Fruit fly (Drosophila melanogaster) whole organism, adult: ENCODE measurements around the gene CG32814.
A peak's percentile ranks its signal among the peaks of the same experiment; 100 is the strongest.

Experiments used
- CG7101 ChIP-seq: fragments of 200-800 bp; sonication (Bioruptor generic); optimal IDR thresholded peaks from 2 replicates; lab custom pipeline; 2018; ENCODE audit warnings: missing biosample characterization, mild to moderate bottlenecking, missing genetic modification characterization, moderate library complexity
- cic ChIP-seq: fragments of 200-800 bp; sonication (Bioruptor generic); optimal IDR thresholded peaks from 2 replicates; lab custom pipeline; 2017; ENCODE audit warnings: missing biosample characterization, mild to moderate bottlenecking, missing genetic modification characterization, moderate library complexity
- kay ChIP-seq: fragments of 200-800 bp; sonication (Bioruptor generic); peaks from one replicate; lab custom pipeline; 2016; ENCODE audit warnings: missing biosample characterization, missing genetic modification characterization, borderline replicate concordance

- TF ChIP-seq cic (GFP tag; lab: Kevin White, UChicago) (no peak), kay (GFP tag; lab: Kevin White, UChicago) (peak; percentile 4), CG7101 (no peak)
Observed at dm6 chrX:1063143-1063542, 36.6 kb upstream of the CG32814 start.
